Fruit fly (Drosophila melanogaster) whole organism, embryonic: ENCODE results near the gene CG10584.
A peak's percentile ranks its signal among the peaks of the same experiment; 100 is the strongest.

Source experiments
- Awh ChIP-seq: fragments of 200-800 bp; sonication (Bioruptor generic); IDR thresholded peaks from 2 replicates; pipeline ENCODE4, ENCODE4 v1.3.6; 2022; ENCODE audit warnings: missing biosample characterization, missing genetic modification characterization
- Bteb2 ChIP-seq: fragments of 200-800 bp; sonication (Bioruptor generic); optimal IDR thresholded peaks from 2 replicates; lab custom pipeline; 2016; ENCODE audit warnings: missing biosample characterization, missing genetic modification characterization
- CG10209 ChIP-seq: fragments of 200-800 bp; sonication (Bioruptor generic); optimal IDR thresholded peaks from 3 replicates; lab custom pipeline; 2017; ENCODE audit warnings: missing biosample characterization, mild to moderate bottlenecking, missing genetic modification characterization, missing genetic modification reagents
- CG10565 ChIP-seq: fragments of 200-800 bp; sonication (Bioruptor generic); optimal IDR thresholded peaks from 3 replicates; lab custom pipeline; 2016; ENCODE audit warnings: missing biosample characterization, mild to moderate bottlenecking, missing genetic modification characterization
- CG11093 ChIP-seq: fragments of 200-800 bp; sonication (Bioruptor generic); IDR thresholded peaks from 3 replicates; pipeline ENCODE4 v1.3.6; 2022; ENCODE audit warnings: missing biosample characterization, missing genetic modification characterization
- CG12391 ChIP-seq: fragments of 200-800 bp; sonication (Bioruptor generic); optimal IDR thresholded peaks from 3 replicates; lab custom pipeline; 2018; ENCODE audit warnings: missing biosample characterization, mild to moderate bottlenecking, missing genetic modification characterization, moderate library complexity
- CG13123 ChIP-seq: fragments of 200-800 bp; sonication (Bioruptor generic); optimal IDR thresholded peaks from 2 replicates; lab custom pipeline; 2016; ENCODE audit warnings: missing biosample characterization, missing genetic modification characterization
- CG1529 ChIP-seq: fragments of 200-800 bp; sonication (Bioruptor generic); optimal IDR thresholded peaks from 3 replicates; lab custom pipeline; 2018; ENCODE audit warnings: missing biosample characterization, missing genetic modification characterization
- CG18599 ChIP-seq: fragments of 200-800 bp; sonication (Bioruptor generic); optimal IDR thresholded peaks from 3 replicates; lab custom pipeline; 2017; ENCODE audit warnings: missing biosample characterization, missing genetic modification characterization, mild to moderate bottlenecking, moderate library complexity, missing genetic modification reagents
- CG2202 ChIP-seq: fragments of 200-800 bp; sonication (Bioruptor generic); optimal IDR thresholded peaks from 2 replicates; lab custom pipeline; 2018; ENCODE audit warnings: missing biosample characterization, mild to moderate bottlenecking, missing genetic modification characterization
- CG3838 ChIP-seq: fragments of 200-800 bp; sonication (Bioruptor generic); optimal IDR thresholded peaks from 3 replicates; lab custom pipeline; 2016; ENCODE audit warnings: missing biosample characterization, missing genetic modification characterization
- CG5180 ChIP-seq: fragments of 200-800 bp; sonication (Bioruptor generic); optimal IDR thresholded peaks from 3 replicates; lab custom pipeline; 2017; ENCODE audit warnings: missing biosample characterization, missing genetic modification characterization, mild to moderate bottlenecking, moderate library complexity, missing genetic modification reagents
- CG5953 ChIP-seq: fragments of 200-800 bp; sonication (Bioruptor generic); IDR thresholded peaks from 2 replicates; pipeline ENCODE4 v1.3.6; 2022; ENCODE audit warnings: missing biosample characterization, missing genetic modification characterization
- CG6254 ChIP-seq: fragments of 200-800 bp; sonication (Bioruptor generic); optimal IDR thresholded peaks from 3 replicates; lab custom pipeline; 2017; ENCODE audit warnings: mild to moderate bottlenecking, missing biosample characterization, missing genetic modification reagents, missing genetic modification characterization
- CG6654 ChIP-seq: fragments of 200-800 bp; sonication (Bioruptor generic); optimal IDR thresholded peaks from 2 replicates; lab custom pipeline; 2017; ENCODE audit warnings: missing biosample characterization, mild to moderate bottlenecking, missing genetic modification characterization
- CG7928 ChIP-seq: fragments of 200-800 bp; sonication (Bioruptor generic); optimal IDR thresholded peaks from 2 replicates; lab custom pipeline; 2017; ENCODE audit warnings: missing biosample characterization, mild to moderate bottlenecking, missing genetic modification characterization
- CG9817 ChIP-seq: fragments of 200-800 bp; sonication (Bioruptor generic); optimal IDR thresholded peaks from 2 replicates; lab custom pipeline; 2018; ENCODE audit warnings: missing biosample characterization, mild to moderate bottlenecking, missing genetic modification characterization, moderate library complexity
- CG9876 ChIP-seq: fragments of 200-800 bp; sonication (Bioruptor generic); optimal IDR thresholded peaks from 2 replicates; lab custom pipeline; 2016; ENCODE audit warnings: missing biosample characterization, missing genetic modification characterization
- Dek ChIP-seq: fragments of 200-800 bp; sonication (Bioruptor generic); optimal IDR thresholded peaks from 3 replicates; lab custom pipeline; 2019; ENCODE audit warnings: missing biosample characterization, mild to moderate bottlenecking, missing genetic modification characterization, moderate library complexity
- Elba2 ChIP-seq: fragments of 200-800 bp; sonication (Bioruptor generic); optimal IDR thresholded peaks from 3 replicates; lab custom pipeline; 2016; ENCODE audit warnings: missing biosample characterization, missing genetic modification characterization
- Gsc ChIP-seq: fragments of 200-800 bp; sonication (Bioruptor generic); IDR thresholded peaks from 2 replicates; pipeline ENCODE4 v1.3.6; 2022; ENCODE audit warnings: missing biosample characterization, missing genetic modification characterization
- MESR4 ChIP-seq: fragments of 200-800 bp; sonication (Bioruptor generic); optimal IDR thresholded peaks from 2 replicates; lab custom pipeline; 2018; ENCODE audit warnings: missing biosample characterization, mild to moderate bottlenecking, missing genetic modification characterization, moderate library complexity
- Mrtf ChIP-seq: fragments of 200-800 bp; sonication (Bioruptor generic); IDR thresholded peaks from 3 replicates; pipeline ENCODE4 v1.3.6; 2022; ENCODE audit warnings: missing biosample characterization, missing genetic modification characterization
- Nf-YA ChIP-seq: fragments of 200-800 bp; sonication (Bioruptor generic); IDR thresholded peaks from 2 replicates; pipeline ENCODE4 v1.3.6; 2022; ENCODE audit warnings: missing biosample characterization, missing genetic modification characterization
- Nf-YC ChIP-seq: fragments of 200-800 bp; optimal IDR thresholded peaks from 3 replicates; lab custom pipeline; 2019; ENCODE audit warnings: missing biosample characterization, mild to moderate bottlenecking, missing genetic modification characterization, moderate library complexity
- Spps ChIP-seq: fragments of 200-800 bp; sonication (Bioruptor generic); optimal IDR thresholded peaks from 2 replicates; lab custom pipeline; 2018; ENCODE audit warnings: missing biosample characterization, mild to moderate bottlenecking, missing genetic modification characterization
- Usf ChIP-seq: fragments of 200-800 bp; sonication (Bioruptor generic); optimal IDR thresholded peaks from 2 replicates; lab custom pipeline; 2017; ENCODE audit warnings: missing genotype, missing biosample characterization, missing genetic modification characterization
- cg ChIP-seq: fragments of 200-800 bp; sonication (Bioruptor generic); optimal IDR thresholded peaks from 3 replicates; lab custom pipeline; 2019; ENCODE audit warnings: missing biosample characterization, mild to moderate bottlenecking, missing genetic modification characterization, moderate library complexity
- dmrt11E ChIP-seq: fragments of 200-800 bp; sonication (Bioruptor generic); optimal IDR thresholded peaks from 3 replicates; lab custom pipeline; 2018; ENCODE audit warnings: missing biosample characterization, mild to moderate bottlenecking, missing genetic modification characterization, moderate library complexity
- dmrt99B ChIP-seq: fragments of 200-800 bp; sonication (Bioruptor generic); optimal IDR thresholded peaks from 2 replicates; lab custom pipeline; 2018; ENCODE audit warnings: missing biosample characterization, mild to moderate bottlenecking, missing genetic modification characterization, moderate library complexity
- en ChIP-seq: fragments of 200-800 bp; sonication (Bioruptor generic); optimal IDR thresholded peaks from 2 replicates; lab custom pipeline; 2016; ENCODE audit warnings: missing biosample characterization, missing genetic modification characterization
- fd102C ChIP-seq: fragments of 200-800 bp; sonication (Bioruptor generic); optimal IDR thresholded peaks from 2 replicates; lab custom pipeline; 2018; ENCODE audit warnings: missing biosample characterization, mild to moderate bottlenecking, missing genetic modification characterization, moderate library complexity
- fd3F ChIP-seq: fragments of 200-800 bp; sonication (Bioruptor generic); optimal IDR thresholded peaks from 2 replicates; lab custom pipeline; 2018; ENCODE audit warnings: missing biosample characterization, mild to moderate bottlenecking, missing genetic modification characterization, moderate library complexity
- fd96Cb ChIP-seq: fragments of 200-800 bp; sonication (Bioruptor generic); optimal IDR thresholded peaks from 2 replicates; lab custom pipeline; 2018; ENCODE audit warnings: missing biosample characterization, mild to moderate bottlenecking, missing genetic modification characterization, moderate library complexity
- ftz-f1 ChIP-seq: fragments of 200-800 bp; sonication (Bioruptor generic); optimal IDR thresholded peaks from 2 replicates; lab custom pipeline; 2016; ENCODE audit warnings: missing biosample characterization, missing genetic modification characterization
- gce ChIP-seq: fragments of 200-800 bp; sonication (Bioruptor generic); IDR thresholded peaks from 3 replicates; pipeline ENCODE4 v1.3.6; 2022; ENCODE audit warnings: missing biosample characterization, missing genetic modification characterization
- gcm ChIP-seq: fragments of 200-800 bp; sonication (Bioruptor generic); optimal IDR thresholded peaks from 2 replicates; lab custom pipeline; 2019; ENCODE audit warnings: missing biosample characterization, mild to moderate bottlenecking, missing genetic modification characterization, moderate library complexity
- grau ChIP-seq: fragments of 200-800 bp; optimal IDR thresholded peaks from 3 replicates; lab custom pipeline; 2019; ENCODE audit warnings: missing biosample characterization, mild to moderate bottlenecking, missing genetic modification characterization, moderate library complexity
- ind ChIP-seq: fragments of 200-800 bp; sonication (Bioruptor generic); optimal IDR thresholded peaks from 3 replicates; lab custom pipeline; 2016; ENCODE audit warnings: missing biosample characterization, missing genetic modification characterization
- jigr1 ChIP-seq: fragments of 200-800 bp; sonication (Bioruptor generic); IDR thresholded peaks from 3 replicates; pipeline ENCODE4 v1.3.6; 2022; ENCODE audit warnings: missing biosample characterization, missing genetic modification characterization
- otp ChIP-seq: fragments of 200-800 bp; sonication (Bioruptor generic); IDR thresholded peaks from 3 replicates; pipeline ENCODE4, ENCODE4 v1.3.6; 2022; ENCODE audit warnings: missing biosample characterization, missing genetic modification characterization
- pum ChIP-seq: fragments of 200-800 bp; sonication (Bioruptor generic); optimal IDR thresholded peaks from 2 replicates; lab custom pipeline; 2016; ENCODE audit warnings: missing biosample characterization, missing genetic modification characterization
- salm ChIP-seq: fragments of 200-800 bp; sonication (Bioruptor generic); optimal IDR thresholded peaks from 2 replicates; lab custom pipeline; 2018; ENCODE audit warnings: missing biosample characterization, mild to moderate bottlenecking, missing genetic modification characterization
- so ChIP-seq: fragments of 200-800 bp; sonication (Bioruptor generic); IDR thresholded peaks from 3 replicates; pipeline ENCODE4 v1.3.6; 2022; ENCODE audit warnings: missing biosample characterization, missing genetic modification characterization
- ssp ChIP-seq: fragments of 200-800 bp; sonication (Bioruptor generic); IDR thresholded peaks from 2 replicates; pipeline ENCODE4 v1.3.6; 2022; ENCODE audit warnings: missing biosample characterization, missing genetic modification characterization
- stc ChIP-seq: fragments of 200-800 bp; sonication (Bioruptor generic); IDR thresholded peaks from 2 replicates; pipeline ENCODE4 v1.3.6; 2022; ENCODE audit warnings: missing biosample characterization, missing genetic modification characterization
- stwl ChIP-seq: fragments of 200-800 bp; sonication (Bioruptor generic); optimal IDR thresholded peaks from 3 replicates; lab custom pipeline; 2018; ENCODE audit warnings: missing biosample characterization, mild to moderate bottlenecking, missing genetic modification characterization, moderate library complexity
- tin ChIP-seq: fragments of 200-800 bp; sonication (Bioruptor generic); optimal IDR thresholded peaks from 3 replicates; lab custom pipeline; 2016; ENCODE audit warnings: missing biosample characterization, missing genetic modification characterization
- twi ChIP-seq: fragments of 200-800 bp; optimal IDR thresholded peaks from 2 replicates; lab custom pipeline; 2019; ENCODE audit warnings: missing biosample characterization, mild to moderate bottlenecking, missing genetic modification characterization, moderate library complexity
- tx ChIP-seq: fragments of 200-800 bp; sonication (Bioruptor generic); optimal IDR thresholded peaks from 2 replicates; lab custom pipeline; 2016; ENCODE audit warnings: missing biosample characterization, missing genetic modification characterization
- zfh2 ChIP-seq: fragments of 200-800 bp; sonication (Bioruptor generic); optimal IDR thresholded peaks from 2 replicates; lab custom pipeline; 2016; ENCODE audit warnings: missing biosample characterization, missing genetic modification characterization

CG10584 gene

DNA sequence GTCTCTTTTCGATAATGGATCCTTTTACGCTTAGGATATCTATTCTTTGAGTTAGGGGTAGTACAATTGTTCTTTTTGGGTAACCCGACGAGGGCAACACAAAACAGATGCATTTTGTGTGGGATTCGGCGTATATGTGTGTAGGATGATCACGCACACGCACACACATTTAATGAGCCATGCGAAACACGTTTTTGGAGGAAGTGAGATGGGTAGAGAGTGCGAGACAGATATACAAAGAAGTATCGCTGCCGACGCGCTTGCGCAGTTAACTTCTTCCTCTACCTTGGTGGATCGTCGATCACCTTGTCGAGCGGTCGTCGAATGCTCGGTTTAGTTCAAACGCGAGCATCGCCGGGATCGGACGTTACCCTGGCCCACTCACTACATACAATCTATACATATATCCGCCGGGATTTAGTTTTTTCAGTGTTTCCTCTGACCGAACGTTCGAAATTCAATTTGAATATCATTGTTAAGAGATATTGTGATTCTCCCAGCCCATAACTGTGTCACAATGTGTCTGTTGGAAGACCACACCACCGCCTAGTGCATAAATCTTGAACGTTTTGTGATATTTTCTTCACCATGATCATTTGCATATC is 36.5 kb upstream of the CG10584 start (continued):
- no peak for TF ChIP-seq CG6654 (GFP tag; lab: Kevin White, UChicago)
- TF ChIP-seq salm (tag; lab: Kevin White, UChicago) = no peak
- TF ChIP-seq CG13123 = no peak
- no peak for TF ChIP-seq ind (GFP tag; lab: Kevin White, UChicago)
- no peak for TF ChIP-seq otp (GFP tag; lab: Robert Waterston, UW)
- TF ChIP-seq CG3838 = no peak
- no peak for TF ChIP-seq Mrtf (GFP tag; lab: Robert Waterston, UW)
- no peak for TF ChIP-seq CG10565 (GFP tag; lab: Kevin White, UChicago)
- no peak for TF ChIP-seq CG12391 (tag; lab: Kevin White, UChicago)
- peak; percentile 16 for TF ChIP-seq CG5180 (GFP tag; lab: Kevin White, UChicago)
- no peak for TF ChIP-seq stc (GFP tag; lab: Robert Waterston, UW)
- TF ChIP-seq Nf-YC (tag; lab: Kevin White, UChicago) = no peak
- TF ChIP-seq tx (GFP tag; lab: Kevin White, UChicago) = no peak
- TF ChIP-seq en = no peak
- TF ChIP-seq CG5953 (GFP tag; lab: Robert Waterston, UW) = no peak
- TF ChIP-seq CG1529 (GFP tag; lab: Kevin White, UChicago) = no peak
- no peak for TF ChIP-seq zfh2
- TF ChIP-seq CG2202 (tag; lab: Kevin White, UChicago) = no peak
- TF ChIP-seq gce (GFP tag; lab: Robert Waterston, UW) = no peak
- no peak for TF ChIP-seq Gsc
- TF ChIP-seq fd102C (GFP tag; lab: Kevin White, UChicago) = no peak
- TF ChIP-seq MESR4 (GFP tag; lab: Kevin White, UChicago) = peak; percentile 1
- TF ChIP-seq fd3F (GFP tag; lab: Kevin White, UChicago) = no peak
- no peak for TF ChIP-seq CG7928
- peak; percentile 1 for TF ChIP-seq gcm
- no peak for TF ChIP-seq fd96Cb
- no peak for TF ChIP-seq Dek (tag; lab: Kevin White, UChicago)
- no peak for TF ChIP-seq Bteb2 (GFP tag; lab: Kevin White, UChicago)
- TF ChIP-seq ftz-f1 (GFP tag; lab: Kevin White, UChicago) = peak; percentile 17
- TF ChIP-seq grau = no peak
- TF ChIP-seq dmrt11E (tag; lab: Kevin White, UChicago) = no peak
- TF ChIP-seq CG10209 (GFP tag; lab: Kevin White, UChicago) = no peak
- no peak for TF ChIP-seq ssp
- no peak for TF ChIP-seq jigr1
- peak; percentile 85 for TF ChIP-seq cg (GFP tag; lab: Kevin White, UChicago)
- peak; percentile 44; the same call in 1 of the 3 replicates for TF ChIP-seq so (GFP tag; lab: Robert Waterston, UW)
- peak; percentile 46 for TF ChIP-seq Elba2 (GFP tag; lab: Kevin White, UChicago)
- TF ChIP-seq stwl (tag; lab: Kevin White, UChicago) = no peak
- no peak for TF ChIP-seq Usf (GFP tag; lab: Kevin White, UChicago)
- TF ChIP-seq pum (GFP tag; lab: Kevin White, UChicago) = no peak
- TF ChIP-seq twi (tag; lab: Kevin White, UChicago) = peak; percentile 96
- TF ChIP-seq Awh = peak; percentile 65; the same call in 1 of the 2 replicates
- no peak for TF ChIP-seq Nf-YA (GFP tag; lab: Robert Waterston, UW)
- no peak for TF ChIP-seq CG9817 (tag; lab: Kevin White, UChicago)
- TF ChIP-seq tin (GFP tag; lab: Kevin White, UChicago) = no peak
- no peak for TF ChIP-seq CG9876 (GFP tag; lab: Kevin White, UChicago)
- TF ChIP-seq dmrt99B (tag; lab: Kevin White, UChicago) = no peak
- no peak for TF ChIP-seq CG11093 (GFP tag; lab: Robert Waterston, UW)
- no peak for TF ChIP-seq CG18599 (GFP tag; lab: Kevin White, UChicago)
- TF ChIP-seq CG6254 (GFP tag; lab: Kevin White, UChicago) = peak; percentile 5
- no peak for TF ChIP-seq Spps (tag; lab: Kevin White, UChicago)
